Worm (Caenorhabditis elegans) whole organism, early embryonic: ENCODE measurements around the gene lin-38.

Experiments
- B0310.2 ChIP-seq: sonication (generic microtip); optimal IDR thresholded peaks from 2 replicates; lab custom pipeline; 2016; ENCODE audit warnings: mild to moderate bottlenecking, missing genetic modification characterization, missing compliant biosample characterization
- F13C5.2 ChIP-seq: sonication (generic microtip); optimal IDR thresholded peaks from 2 replicates; lab custom pipeline; 2017; ENCODE audit warnings: mild to moderate bottlenecking, missing genetic modification characterization, inconsistent platforms, missing compliant biosample characterization
- aly-1 ChIP-seq: sonication (generic microtip); optimal IDR thresholded peaks from 2 replicates; lab custom pipeline; 2016; ENCODE audit warnings: missing genetic modification characterization, missing compliant biosample characterization
- ama-1 ChIP-seq: fragments of 150-350 bp; optimal IDR thresholded peaks from 2 replicates; lab custom pipeline; 2014
- ceh-13 ChIP-seq: fragments of 200-800 bp; sonication (Bioruptor generic); optimal IDR thresholded peaks from 2 replicates; lab custom pipeline; 2018; ENCODE audit warnings: mild to moderate bottlenecking, missing genetic modification characterization, missing compliant biosample characterization
- ceh-36 ChIP-seq: sonication (generic microtip); optimal IDR thresholded peaks from 2 replicates; lab custom pipeline; 2016; ENCODE audit warnings: missing genetic modification characterization, inconsistent platforms, missing compliant biosample characterization
- ets-7 ChIP-seq: sonication (generic microtip); optimal IDR thresholded peaks from 2 replicates; lab custom pipeline; 2016; ENCODE audit warnings: missing genotype, missing genetic modification characterization, missing compliant biosample characterization
- flt-1 ChIP-seq: fragments of 200-800 bp; sonication (Bioruptor generic); IDR thresholded peaks from 2 replicates; pipeline ENCODE4 v1.3.6; 2022; ENCODE audit warnings: missing genetic modification characterization, missing compliant biosample characterization
- hmbx-1 ChIP-seq: sonication (generic microtip); optimal IDR thresholded peaks from 2 replicates; lab custom pipeline; 2016; ENCODE audit warnings: mild to moderate bottlenecking, missing genetic modification characterization, missing compliant biosample characterization
- hmg-4 ChIP-seq: fragments of 200-800 bp; sonication (Bioruptor generic); optimal IDR thresholded peaks from 2 replicates; lab custom pipeline; 2018; ENCODE audit warnings: mild to moderate bottlenecking, missing genetic modification characterization, missing compliant biosample characterization
- sea-1 ChIP-seq: fragments of 200-800 bp; sonication (Bioruptor generic); conservative IDR thresholded peaks from 2 replicates; pipeline ENCODE4 v1.3.6; 2022; ENCODE audit warnings: missing genetic modification characterization, missing compliant biosample characterization
- tbx-11 ChIP-seq: fragments of 200-800 bp; sonication (Bioruptor generic); IDR thresholded peaks from 2 replicates; pipeline ENCODE4 v1.3.6; 2022; ENCODE audit warnings: missing genetic modification characterization, missing compliant biosample characterization
- tbx-37 ChIP-seq: fragments of 200-800 bp; sonication (Bioruptor generic); conservative IDR thresholded peaks from 2 replicates; pipeline ENCODE4 v1.3.6; 2022; ENCODE audit warnings: missing genetic modification reagents, missing genetic modification characterization, missing compliant biosample characterization
- tra-4 ChIP-seq: sonication (generic microtip); optimal IDR thresholded peaks from 2 replicates; lab custom pipeline; 2017; ENCODE audit warnings: missing genetic modification characterization, missing compliant biosample characterization

DNA sequence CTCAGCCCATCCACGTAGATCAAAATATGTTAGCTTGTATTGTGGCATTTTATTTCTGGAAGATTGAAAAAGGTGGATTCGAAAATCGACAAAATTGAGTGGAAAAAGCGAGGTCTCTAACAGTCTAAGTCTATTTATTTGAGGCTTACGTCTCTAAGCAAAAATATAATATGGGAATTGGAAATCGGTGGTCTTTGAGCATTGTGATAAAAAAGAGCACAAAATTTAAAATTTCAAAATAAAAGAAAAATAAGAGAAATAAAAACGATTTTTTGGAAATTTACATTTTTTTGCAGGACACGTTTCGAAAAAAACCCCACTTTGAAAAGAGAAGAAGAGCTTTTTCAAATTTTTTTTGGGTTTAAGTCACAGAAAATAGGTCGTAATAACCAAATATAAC is 37.4 kb downstream of the lin-38 start, which contains the start of gene gst-15:
- TF ChIP-seq ceh-36 (tag; lab: Kevin White, UChicago) (no peak), ama-1 (lab: Kevin White, UChicago) (no peak), tra-4 (tag; lab: Kevin White, UChicago) (no peak), ceh-13 (no peak), tbx-11 (no peak), hmbx-1 (no peak), B0310.2 (no peak), ets-7 (tag; lab: Kevin White, UChicago) (no peak), sea-1 (no peak), F13C5.2 (tag; lab: Kevin White, UChicago) (no peak), hmg-4 (no peak), aly-1 (tag; lab: Kevin White, UChicago) (no peak), tbx-37 (GFP tag; lab: Robert Waterston, UW) (no peak), flt-1 (GFP tag; lab: Robert Waterston, UW) (no peak)
